Worm (Caenorhabditis elegans): ENCODE results near the gene gmap-3.

ce11 chrX:12909910-12910309 is 30.8 kb downstream of the gmap-3 start:
- TF ChIP-seq nhr-237 (tag; optimal IDR thresholded peaks at IDR 0.05) (no peak), nhr-77 (tag; optimal IDR thresholded peaks at IDR 0.05) (no peak), pha-4 (tag; optimal IDR thresholded peaks at IDR 0.05) (no peak), ztf-4 (tag; optimal IDR thresholded peaks at IDR 0.05) (no peak), ceh-82 (tag; optimal IDR thresholded peaks at IDR 0.05) (no peak), nfya-1 (tag; optimal IDR thresholded peaks at IDR 0.05; ENCODE audit: insufficient read depth) (no peak), ztf-11 (tag; optimal IDR thresholded peaks at IDR 0.05) (no peak)
